Worm (Caenorhabditis elegans) whole organism, mixed stage, embryonic: ENCODE measurements around the gene arx-5.

Experiments
- hlh-1 ChIP-seq: fragments of 150-350 bp; optimal IDR thresholded peaks from 2 replicates; lab custom pipeline; 2014; ENCODE audit warnings: missing biosample characterization, missing genetic modification reagents, missing genetic modification characterization
- nhr-12 ChIP-seq: fragments of 150-350 bp; optimal IDR thresholded peaks from 2 replicates; lab custom pipeline; 2014; ENCODE audit warnings: missing biosample characterization, missing genetic modification characterization
- nhr-237 ChIP-seq: fragments of 150-350 bp; optimal IDR thresholded peaks from 2 replicates; lab custom pipeline; 2014; ENCODE audit warnings: missing biosample characterization, missing genetic modification characterization
- nhr-76 ChIP-seq: sonication (generic microtip); optimal IDR thresholded peaks from 2 replicates; lab custom pipeline; 2017; ENCODE audit warnings: missing biosample characterization, missing genetic modification characterization
- snpc-4 ChIP-seq: fragments of 150-350 bp; optimal IDR thresholded peaks from 2 replicates; lab custom pipeline; 2014; ENCODE audit warnings: missing biosample characterization, missing genetic modification characterization
- unc-39 ChIP-seq: fragments of 150-350 bp; optimal IDR thresholded peaks from 2 replicates; lab custom pipeline; 2014; ENCODE audit warnings: missing biosample characterization, missing genetic modification characterization
- ztf-11 ChIP-seq: fragments of 150-350 bp; optimal IDR thresholded peaks from 2 replicates; lab custom pipeline; 2014; ENCODE audit warnings: missing biosample characterization, missing genetic modification characterization

DNA sequence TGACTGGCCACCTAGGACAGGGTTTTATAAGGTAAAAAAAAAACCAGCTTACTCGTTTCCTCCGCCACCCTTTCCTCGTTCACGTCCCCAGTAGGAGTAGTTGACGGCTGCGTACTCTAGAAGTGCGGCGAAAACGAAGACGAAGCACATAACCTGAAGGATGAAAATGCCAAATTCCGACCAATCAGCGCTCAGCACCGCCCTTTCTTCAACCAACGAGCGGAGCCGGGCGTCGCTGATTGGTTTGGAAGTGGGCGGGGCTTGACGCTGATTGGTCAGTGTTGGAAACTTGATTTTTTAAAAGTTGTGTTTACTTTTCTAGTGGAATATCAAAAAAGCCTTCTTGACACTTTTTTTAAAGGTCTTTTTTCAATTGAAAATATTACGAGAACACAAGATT is 44.1 kb downstream of the arx-5 start:
- no peak for TF ChIP-seq ztf-11 (tag; lab: Kevin White, UChicago)
- no peak for TF ChIP-seq unc-39 (tag; lab: Kevin White, UChicago)
- no peak for TF ChIP-seq nhr-237 (tag; lab: Kevin White, UChicago)
- no peak for TF ChIP-seq nhr-76 (tag; lab: Kevin White, UChicago)
- TF ChIP-seq snpc-4 (tag; lab: Kevin White, UChicago) = no peak
- no peak for TF ChIP-seq nhr-12 (tag; lab: Kevin White, UChicago)
- TF ChIP-seq hlh-1 = no peak
